Worm (Caenorhabditis elegans) whole organism, midembryonic: ENCODE results near the gene srd-41.

Experiments
- cog-1 ChIP-seq: sonication (generic microtip); optimal IDR thresholded peaks from 2 replicates; lab custom pipeline; 2016; ENCODE audit warnings: missing genetic modification characterization, missing compliant biosample characterization
- flt-1 ChIP-seq: fragments of 200-800 bp; sonication (Bioruptor generic); IDR thresholded peaks from 2 replicates; pipeline ENCODE4 v1.3.6; 2022; ENCODE audit warnings: missing genetic modification characterization, missing compliant biosample characterization
- ref-1 ChIP-seq: fragments of 200-800 bp; sonication (Bioruptor generic); conservative IDR thresholded peaks from 2 replicates; pipeline ENCODE4 v1.3.6; 2022; ENCODE audit warnings: missing genetic modification reagents, missing genetic modification characterization, missing compliant biosample characterization
- tab-1 ChIP-seq: fragments of 200-800 bp; sonication (Bioruptor generic); IDR thresholded peaks from 2 replicates; pipeline ENCODE4 v1.3.6; 2022; ENCODE audit warnings: missing genetic modification characterization, missing compliant biosample characterization
- ztf-23 ChIP-seq: fragments of 200-800 bp; sonication (Bioruptor generic); IDR thresholded peaks from 2 replicates; pipeline ENCODE4 v1.3.6; 2022; ENCODE audit warnings: missing genetic modification reagents, missing genetic modification characterization, missing compliant biosample characterization

- no peak for TF ChIP-seq tab-1
- no peak for TF ChIP-seq ztf-23 (GFP tag; lab: Robert Waterston, UW)
- TF ChIP-seq flt-1 (GFP tag; lab: Robert Waterston, UW), result no peak
- TF ChIP-seq ref-1 (GFP tag; lab: Robert Waterston, UW), result no peak
- no peak for TF ChIP-seq cog-1 (tag; lab: Kevin White, UChicago)
Measured at ce11 chrX:12371321-12371720, 44.8 kb downstream of the srd-41 start, which contains the start of gene rif-1.2.
